Worm (Caenorhabditis elegans) whole organism, young adult: Measurements from ENCODE around the gene best-14.

Source experiments
- F57A8.1 ChIP-seq: fragments of 200-800 bp; sonication (Bioruptor generic); optimal IDR thresholded peaks from 2 replicates; lab custom pipeline; 2018; ENCODE audit warnings: mild to moderate bottlenecking, missing genetic modification characterization, moderate library complexity, missing compliant biosample characterization
- hlh-26 ChIP-seq: fragments of 200-800 bp; sonication (Bioruptor generic); conservative IDR thresholded peaks from 2 replicates; pipeline ENCODE4 v1.3.6; 2022; ENCODE audit warnings: missing genetic modification reagents, missing genetic modification characterization, missing compliant biosample characterization
- nhr-179 ChIP-seq: sonication (generic microtip); optimal IDR thresholded peaks from 2 replicates; lab custom pipeline; 2016; ENCODE audit warnings: mild to moderate bottlenecking, missing genetic modification characterization, missing compliant biosample characterization
- nhr-27 ChIP-seq: fragments of 200-800 bp; sonication (Bioruptor generic); optimal IDR thresholded peaks from 2 replicates; lab custom pipeline; 2018; ENCODE audit warnings: mild to moderate bottlenecking, missing genetic modification characterization, moderate library complexity, missing compliant biosample characterization
- pha-4 ChIP-seq: fragments of 150-350 bp; sonication (generic microtip); optimal IDR thresholded peaks from 2 replicates; lab custom pipeline; 2014; ENCODE audit warnings: missing biosample characterization, missing genetic modification reagents, missing genetic modification characterization
- somi-1 ChIP-seq: fragments of 200-800 bp; sonication (Bioruptor generic); optimal IDR thresholded peaks from 2 replicates; lab custom pipeline; 2018; ENCODE audit warnings: mild to moderate bottlenecking, missing genetic modification characterization, missing compliant biosample characterization

DNA sequence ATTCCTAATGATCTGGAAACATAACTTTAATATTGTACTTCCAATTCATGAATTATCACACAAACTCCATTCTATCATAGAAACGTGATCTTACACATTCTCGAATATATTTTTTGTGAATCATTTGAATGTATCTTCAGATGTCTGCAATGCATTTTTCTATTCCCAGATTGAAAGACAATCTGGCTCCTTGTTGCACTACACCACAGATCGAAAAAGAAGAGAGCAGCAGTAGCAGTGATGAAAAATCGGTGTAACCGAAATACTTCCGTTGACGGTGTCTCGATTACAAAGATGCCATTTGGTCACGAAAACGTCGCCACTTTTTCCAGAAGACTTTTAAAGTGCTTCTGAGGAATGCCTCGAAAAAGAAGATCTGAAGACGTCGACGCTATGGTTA, 17.8 kb upstream of the best-14 start, which contains the start of gene degt-1:
- no peak for TF ChIP-seq nhr-179
- TF ChIP-seq hlh-26 (GFP tag; lab: Robert Waterston, UW) = no peak
- TF ChIP-seq somi-1 (GFP tag; lab: Kevin White, UChicago) = no peak
- TF ChIP-seq nhr-27 (tag; lab: Kevin White, UChicago) = no peak
- TF ChIP-seq pha-4 = no peak
- TF ChIP-seq F57A8.1 (GFP tag; lab: Kevin White, UChicago) = no peak
